Worm (Caenorhabditis elegans) whole organism, mixed stage, embryonic: ENCODE measurements around the gene R144.13.

Experiments used
- M03D4.4 ChIP-seq: sonication (generic microtip); optimal IDR thresholded peaks from 2 replicates; lab custom pipeline; 2017; ENCODE audit warnings: mild to moderate bottlenecking, missing genetic modification characterization, missing compliant biosample characterization
- bed-3 ChIP-seq: fragments of 200-800 bp; sonication (Bioruptor generic); optimal IDR thresholded peaks from 3 replicates; lab custom pipeline; 2018; ENCODE audit warnings: mild to moderate bottlenecking, missing genetic modification characterization, moderate library complexity, missing compliant biosample characterization
- blmp-1 ChIP-seq: fragments of 150-350 bp; optimal IDR thresholded peaks from 2 replicates; lab custom pipeline; 2014; ENCODE audit warnings: missing biosample characterization, missing genetic modification characterization
- ceh-39 ChIP-seq: fragments of 150-350 bp; optimal IDR thresholded peaks from 2 replicates; lab custom pipeline; 2014; ENCODE audit warnings: missing biosample characterization, missing genetic modification characterization
- ceh-43 ChIP-seq: fragments of 200-800 bp; sonication (Bioruptor generic); optimal IDR thresholded peaks from 2 replicates; lab custom pipeline; 2018; ENCODE audit warnings: mild to moderate bottlenecking, missing genetic modification characterization, moderate library complexity, missing compliant biosample characterization
- ceh-83 ChIP-seq: fragments of 200-800 bp; sonication (Bioruptor generic); optimal IDR thresholded peaks from 2 replicates; lab custom pipeline; 2018; ENCODE audit warnings: mild to moderate bottlenecking, missing genetic modification characterization, missing compliant biosample characterization
- ces-1 ChIP-seq: fragments of 150-350 bp; optimal IDR thresholded peaks from 2 replicates; lab custom pipeline; 2014; ENCODE audit warnings: missing biosample characterization, missing genetic modification reagents, missing genetic modification characterization
- cnd-1 ChIP-seq: fragments of 200-800 bp; sonication (Bioruptor generic); optimal IDR thresholded peaks from 2 replicates; lab custom pipeline; 2018; ENCODE audit warnings: mild to moderate bottlenecking, missing genetic modification characterization, missing compliant biosample characterization
- drap-1 ChIP-seq: fragments of 200-800 bp; sonication (Bioruptor generic); optimal IDR thresholded peaks from 3 replicates; lab custom pipeline; 2018; ENCODE audit warnings: mild to moderate bottlenecking, missing genetic modification characterization, missing compliant biosample characterization
- elt-1 ChIP-seq: sonication (generic microtip); optimal IDR thresholded peaks from 2 replicates; lab custom pipeline; 2017; ENCODE audit warnings: missing genetic modification characterization, mild to moderate bottlenecking, missing compliant biosample characterization, antibody characterized with exemption, moderate library complexity, borderline replicate concordance; ENCODE audit not compliant: insufficient read depth
- elt-3 ChIP-seq: fragments of 150-350 bp; optimal IDR thresholded peaks from 2 replicates; lab custom pipeline; 2014; ENCODE audit warnings: missing biosample characterization, missing genetic modification characterization
- flh-1 ChIP-seq: fragments of 200-800 bp; sonication (Bioruptor generic); optimal IDR thresholded peaks from 2 replicates; lab custom pipeline; 2018; ENCODE audit warnings: mild to moderate bottlenecking, missing genetic modification characterization, moderate library complexity, missing compliant biosample characterization
- ham-2 ChIP-seq: fragments of 200-800 bp; sonication (Bioruptor generic); optimal IDR thresholded peaks from 2 replicates; lab custom pipeline; 2018; ENCODE audit warnings: mild to moderate bottlenecking, missing genetic modification characterization, missing compliant biosample characterization
- hlh-1 ChIP-seq: fragments of 150-350 bp; optimal IDR thresholded peaks from 2 replicates; lab custom pipeline; 2014; ENCODE audit warnings: missing biosample characterization, missing genetic modification reagents, missing genetic modification characterization
- lin-13 ChIP-seq: fragments of 150-350 bp; optimal IDR thresholded peaks from 2 replicates; lab custom pipeline; 2014; ENCODE audit warnings: missing biosample characterization, missing genetic modification characterization
- lin-32 ChIP-seq: fragments of 200-800 bp; sonication (Bioruptor generic); optimal IDR thresholded peaks from 2 replicates; lab custom pipeline; 2018; ENCODE audit warnings: mild to moderate bottlenecking, missing genetic modification characterization, missing compliant biosample characterization
- lsy-2 ChIP-seq: fragments of 150-350 bp; optimal IDR thresholded peaks from 2 replicates; lab custom pipeline; 2014; ENCODE audit warnings: missing biosample characterization, missing genetic modification characterization
- mab-5 ChIP-seq: fragments of 150-350 bp; optimal IDR thresholded peaks from 2 replicates; lab custom pipeline; 2014; ENCODE audit warnings: missing biosample characterization, missing genetic modification characterization
- mep-1 ChIP-seq: fragments of 150-350 bp; optimal IDR thresholded peaks from 2 replicates; lab custom pipeline; 2017; ENCODE audit warnings: missing biosample characterization, missing genetic modification reagents, missing genetic modification characterization, inconsistent platforms
- mls-2 ChIP-seq: sonication (generic microtip); optimal IDR thresholded peaks from 2 replicates; lab custom pipeline; 2016; ENCODE audit warnings: mild to moderate bottlenecking, missing genetic modification characterization, moderate library complexity, missing compliant biosample characterization
- nhr-12 ChIP-seq: fragments of 150-350 bp; optimal IDR thresholded peaks from 2 replicates; lab custom pipeline; 2014; ENCODE audit warnings: missing biosample characterization, missing genetic modification characterization
- nhr-2 ChIP-seq: fragments of 150-350 bp; optimal IDR thresholded peaks from 2 replicates; lab custom pipeline; 2014; ENCODE audit warnings: missing biosample characterization, missing genetic modification characterization
- nhr-237 ChIP-seq: fragments of 150-350 bp; optimal IDR thresholded peaks from 2 replicates; lab custom pipeline; 2014; ENCODE audit warnings: missing biosample characterization, missing genetic modification characterization
- nhr-28 ChIP-seq: fragments of 150-350 bp; optimal IDR thresholded peaks from 2 replicates; lab custom pipeline; 2014; ENCODE audit warnings: missing biosample characterization, missing genetic modification characterization
- nhr-76 ChIP-seq: sonication (generic microtip); optimal IDR thresholded peaks from 2 replicates; lab custom pipeline; 2017; ENCODE audit warnings: missing biosample characterization, missing genetic modification characterization
- pha-4 ChIP-seq: fragments of 150-350 bp; optimal IDR thresholded peaks from 2 replicates; lab custom pipeline; 2018; ENCODE audit warnings: missing biosample characterization, missing genetic modification reagents, missing genetic modification characterization
- sem-2 ChIP-seq: fragments of 200-800 bp; sonication (Bioruptor generic); optimal IDR thresholded peaks from 2 replicates; lab custom pipeline; 2018; ENCODE audit warnings: mild to moderate bottlenecking, missing genetic modification characterization, missing compliant biosample characterization
- snpc-4 ChIP-seq: fragments of 150-350 bp; optimal IDR thresholded peaks from 2 replicates; lab custom pipeline; 2014; ENCODE audit warnings: missing biosample characterization, missing genetic modification characterization
- sptf-1 ChIP-seq: sonication (generic microtip); optimal IDR thresholded peaks from 2 replicates; lab custom pipeline; 2017; ENCODE audit warnings: mild to moderate bottlenecking, missing genetic modification characterization, moderate library complexity, missing compliant biosample characterization
- tbx-8 ChIP-seq: fragments of 200-800 bp; sonication (Bioruptor generic); optimal IDR thresholded peaks from 2 replicates; lab custom pipeline; 2018; ENCODE audit warnings: mild to moderate bottlenecking, missing genetic modification characterization, moderate library complexity, missing compliant biosample characterization
- unc-120 ChIP-seq: sonication (generic microtip); optimal IDR thresholded peaks from 2 replicates; lab custom pipeline; 2017; ENCODE audit warnings: missing genetic modification characterization, missing compliant biosample characterization; ENCODE audit not compliant: poor library complexity, severe bottlenecking
- unc-39 ChIP-seq: fragments of 150-350 bp; optimal IDR thresholded peaks from 2 replicates; lab custom pipeline; 2014; ENCODE audit warnings: missing biosample characterization, missing genetic modification characterization
- unc-62 ChIP-seq: fragments of 150-350 bp; optimal IDR thresholded peaks from 2 replicates; lab custom pipeline; 2014; ENCODE audit warnings: missing biosample characterization, missing genetic modification reagents, missing genetic modification characterization
- zip-8 ChIP-seq: fragments of 150-350 bp; optimal IDR thresholded peaks from 2 replicates; lab custom pipeline; 2014; ENCODE audit warnings: missing biosample characterization, missing genetic modification characterization
- ztf-11 ChIP-seq: fragments of 150-350 bp; optimal IDR thresholded peaks from 2 replicates; lab custom pipeline; 2014; ENCODE audit warnings: missing biosample characterization, missing genetic modification characterization

The R144.13 gene

DNA sequence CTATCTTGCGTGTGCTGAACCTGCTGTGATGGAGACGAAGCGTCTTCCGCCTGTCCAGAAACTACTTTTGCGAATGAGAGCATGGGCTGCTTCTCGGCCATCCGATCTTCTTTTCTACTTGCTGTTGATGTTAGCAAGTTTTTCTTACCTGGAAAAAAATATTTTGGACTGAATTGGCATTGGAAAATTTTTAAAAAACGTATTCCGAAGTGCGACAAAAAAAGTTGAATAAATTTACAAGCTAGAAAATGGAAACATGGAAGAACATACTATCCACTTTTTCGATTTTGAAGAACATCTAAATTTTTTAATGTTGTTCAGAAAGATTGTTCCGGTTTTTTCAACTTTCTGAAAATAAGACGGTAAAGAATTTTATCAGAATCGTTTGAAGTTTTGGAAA, 5.5 kb upstream of the R144.13 start, which contains the start of gene larp-1:
Gene larp-1, minus strand, starts transcription at position 101 of the 400 bp plus-strand sequence.
- TF ChIP-seq ceh-43 (GFP tag; lab: Kevin White, UChicago) (no peak), mep-1 (no peak), nhr-2 (tag; lab: Kevin White, UChicago) (no peak), unc-62 (GFP tag; lab: Kevin White, UChicago) (no peak), sptf-1 (tag; lab: Kevin White, UChicago) (no peak), nhr-237 (tag; lab: Kevin White, UChicago) (no peak), hlh-1 (tag; lab: Kevin White, UChicago) (no peak), cnd-1 (tag; lab: Kevin White, UChicago) (no peak), M03D4.4 (tag; lab: Kevin White, UChicago) (no peak), ceh-39 (tag; lab: Kevin White, UChicago) (no peak), lin-13 (tag; lab: Kevin White, UChicago) (no peak)

DNA sequence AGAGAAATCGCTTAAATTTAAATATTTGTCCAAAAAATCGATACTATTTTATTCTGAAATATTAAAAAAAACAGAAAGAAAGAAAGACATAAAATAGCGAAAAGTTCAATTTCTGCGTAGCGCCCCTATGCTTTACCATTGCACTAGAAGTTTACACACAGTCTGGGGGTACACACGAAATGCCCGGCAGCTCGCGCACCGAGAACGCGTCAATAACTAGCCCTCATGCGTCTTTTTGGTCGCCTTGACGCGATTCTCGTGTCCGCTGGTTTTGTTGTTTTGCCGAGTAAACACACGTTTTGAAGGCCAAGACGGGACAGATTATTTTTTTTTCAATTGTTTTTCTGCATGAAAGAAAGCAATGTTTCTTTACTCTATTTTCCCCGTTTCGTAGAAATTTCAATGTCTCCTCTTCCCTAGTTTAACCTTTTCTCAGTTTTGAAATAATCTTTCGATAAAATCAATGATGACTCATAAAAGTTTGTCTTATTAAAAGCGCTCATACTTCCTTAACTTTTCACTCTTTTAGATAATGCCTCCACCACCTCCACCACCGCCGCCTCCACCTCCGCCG, 4.9 kb upstream of the R144.13 start, which contains the start of gene wip-1:
Gene wip-1, plus strand, starts transcription at position 524 of the 574 bp plus-strand sequence.
- TF ChIP-seq nhr-28 (tag; lab: Kevin White, UChicago) (peak; percentile 49), pha-4 (tag; lab: Kevin White, UChicago) (peak; percentile 98), M03D4.4 (tag; lab: Kevin White, UChicago) (peak; percentile 84), zip-8 (tag; lab: Kevin White, UChicago) (no peak), sem-2 (peak; percentile 8), lin-32 (GFP tag; lab: Kevin White, UChicago) (peak; percentile 32), nhr-76 (peak; percentile 17), elt-3 (tag; lab: Kevin White, UChicago) (peak; percentile 32), blmp-1 (tag; lab: Kevin White, UChicago) (peak; percentile 25), nhr-2 (tag; lab: Kevin White, UChicago) (no peak), mab-5 (peak; percentile 38), lsy-2 (peak; percentile 90), ham-2 (peak; percentile 93), elt-1 (tag; lab: Kevin White, UChicago) (peak; percentile 63), unc-39 (peak; percentile 61), nhr-237 (tag; lab: Kevin White, UChicago) (peak; percentile 95), tbx-8 (GFP tag; lab: Kevin White, UChicago) (peak; percentile 4), bed-3 (GFP tag; lab: Kevin White, UChicago) (no peak), unc-120 (tag; lab: Kevin White, UChicago) (peak; percentile 75), mls-2 (tag; lab: Kevin White, UChicago) (peak; percentile 87), ceh-43 (GFP tag; lab: Kevin White, UChicago) (peak; percentile 61), nhr-12 (tag; lab: Kevin White, UChicago) (peak; percentile 67), drap-1 (GFP tag; lab: Kevin White, UChicago) (peak; percentile 88), cnd-1 (tag; lab: Kevin White, UChicago) (peak; percentile 77), sptf-1 (tag; lab: Kevin White, UChicago) (peak; percentile 93), flh-1 (GFP tag; lab: Kevin White, UChicago) (no peak), lin-13 (tag; lab: Kevin White, UChicago) (peak; percentile 99), ceh-83 (GFP tag; lab: Kevin White, UChicago) (peak; percentile 69), ztf-11 (tag; lab: Kevin White, UChicago) (peak; percentile 88), hlh-1 (tag; lab: Kevin White, UChicago) (peak; percentile 54), ces-1 (GFP tag; lab: Kevin White, UChicago) (peak; percentile 51), mep-1 (peak; percentile 98), ceh-39 (tag; lab: Kevin White, UChicago) (peak; percentile 64), snpc-4 (tag; lab: Kevin White, UChicago) (no peak), unc-62 (GFP tag; lab: Kevin White, UChicago) (peak; percentile 47)

DNA sequence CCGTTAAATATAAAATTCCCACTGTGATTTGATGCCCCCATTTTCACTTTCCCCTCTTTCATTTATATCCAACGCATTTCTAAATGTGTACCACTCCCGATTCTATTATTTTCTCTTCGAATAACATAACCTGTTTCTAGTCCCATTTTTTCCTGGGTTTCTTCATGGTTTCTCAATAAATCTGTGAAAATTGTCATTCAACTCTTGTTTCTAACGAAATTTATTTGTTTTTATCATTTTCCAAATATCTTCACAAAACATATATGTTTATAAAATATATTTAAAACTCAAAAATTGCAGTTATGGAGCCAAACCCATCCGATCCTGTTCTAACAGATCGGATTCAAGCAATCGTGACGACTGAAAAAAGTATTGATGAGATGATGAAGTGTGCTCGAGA, 2.1 kb upstream of the R144.13 start, which contains the start of gene mdt-11:
Gene mdt-11, plus strand, starts transcription at position 301 of the 400 bp plus-strand sequence.
- TF ChIP-seq unc-39 (no peak), elt-1 (tag; lab: Kevin White, UChicago) (no peak), bed-3 (GFP tag; lab: Kevin White, UChicago) (no peak), ceh-39 (tag; lab: Kevin White, UChicago) (no peak), ceh-83 (GFP tag; lab: Kevin White, UChicago) (no peak), sem-2 (no peak), nhr-28 (tag; lab: Kevin White, UChicago) (no peak), mls-2 (tag; lab: Kevin White, UChicago) (no peak), elt-3 (tag; lab: Kevin White, UChicago) (no peak), pha-4 (tag; lab: Kevin White, UChicago) (no peak), mab-5 (no peak), mep-1 (no peak), unc-120 (tag; lab: Kevin White, UChicago) (no peak), ces-1 (GFP tag; lab: Kevin White, UChicago) (no peak), nhr-76 (no peak), ztf-11 (tag; lab: Kevin White, UChicago) (no peak), cnd-1 (tag; lab: Kevin White, UChicago) (no peak), hlh-1 (tag; lab: Kevin White, UChicago) (no peak), unc-62 (GFP tag; lab: Kevin White, UChicago) (no peak), tbx-8 (GFP tag; lab: Kevin White, UChicago) (no peak)
